Fruit fly (Drosophila melanogaster) whole organism, prepupa: ENCODE measurements around the gene Gr28a.

Experiments used
- cyc ChIP-seq: fragments of 200-800 bp; sonication (Bioruptor generic); optimal IDR thresholded peaks from 3 replicates; lab custom pipeline; 2016; ENCODE audit warnings: missing biosample characterization, missing genetic modification characterization
- fd85E ChIP-seq: fragments of 200-800 bp; sonication (Bioruptor generic); optimal IDR thresholded peaks from 3 replicates; lab custom pipeline; 2016; ENCODE audit warnings: missing biosample characterization, missing genetic modification characterization

Gr28a gene

DNA sequence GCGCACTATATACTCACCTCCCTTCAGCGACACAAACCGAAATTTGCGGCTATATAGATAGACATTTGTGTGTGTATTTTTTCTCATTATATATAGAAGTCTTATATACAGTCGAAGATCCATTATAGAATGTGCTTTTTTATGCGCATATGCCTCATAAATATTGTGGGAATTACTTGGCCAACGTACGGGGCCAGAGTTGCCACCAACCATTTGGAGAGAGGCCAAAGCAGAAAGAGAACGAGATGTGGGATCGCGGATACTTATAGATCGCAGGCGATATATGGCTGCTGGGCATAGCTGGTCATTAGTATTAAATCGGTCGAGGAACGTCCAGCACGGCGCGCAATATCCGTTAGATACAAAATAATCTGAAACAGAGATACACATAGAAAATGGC lies 49.1 kb downstream of the Gr28a start, which contains the start of gene CG5177:
Gene CG5177 (plus strand): TSS at position 305 of the 400 bp plus-strand sequence.
- TF ChIP-seq cyc (GFP tag; lab: Kevin White, UChicago) (no peak), fd85E (no peak)
